Worm (Caenorhabditis elegans): Measurements from ENCODE around the gene Y69H2.7.

DNA sequence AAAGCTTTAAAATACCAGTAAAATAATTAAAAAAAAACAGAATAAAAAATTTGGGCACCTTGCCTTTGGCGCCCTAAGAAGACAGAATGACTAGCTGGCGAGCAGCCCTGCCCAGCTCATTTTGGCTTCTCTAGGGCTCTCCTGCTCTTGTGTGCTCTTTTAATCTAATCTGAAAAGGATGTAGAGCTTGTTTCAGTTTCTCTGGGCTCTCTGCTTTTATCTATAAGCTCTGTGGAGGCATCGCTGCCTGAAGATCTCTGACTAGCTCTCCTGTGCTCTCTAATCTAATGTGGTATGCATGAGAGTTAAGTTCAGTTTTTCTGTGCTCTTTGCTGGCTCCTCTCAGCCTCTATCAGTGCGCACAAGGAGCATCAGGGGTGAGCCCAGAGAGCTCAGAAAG lies 36.1 kb downstream of the Y69H2.7 start:
- no peak for TF ChIP-seq ceh-36 (tag; optimal IDR thresholded peaks at IDR 0.05)
- TF ChIP-seq ama-1 (optimal IDR thresholded peaks at IDR 0.05): no peak
- TF ChIP-seq hmg-4 (GFP tag; optimal IDR thresholded peaks at IDR 0.05): no peak
- TF ChIP-seq hmbx-1 (tag; optimal IDR thresholded peaks at IDR 0.05): no peak
- no peak for TF ChIP-seq hnd-1 (tag; optimal IDR thresholded peaks at IDR 0.05)
- TF ChIP-seq ceh-13 (GFP tag; optimal IDR thresholded peaks at IDR 0.05): no peak
- no peak for TF ChIP-seq aly-1 (tag; optimal IDR thresholded peaks at IDR 0.05)
- no peak for TF ChIP-seq flt-1 (GFP tag; IDR thresholded peaks at IDR 0.05)
- no peak for TF ChIP-seq B0310.2 (tag; optimal IDR thresholded peaks at IDR 0.05)

All from whole organism, early embryonic.